Worm (Caenorhabditis elegans): ENCODE measurements around the gene cdh-9.

Gene cdh-9

DNA sequence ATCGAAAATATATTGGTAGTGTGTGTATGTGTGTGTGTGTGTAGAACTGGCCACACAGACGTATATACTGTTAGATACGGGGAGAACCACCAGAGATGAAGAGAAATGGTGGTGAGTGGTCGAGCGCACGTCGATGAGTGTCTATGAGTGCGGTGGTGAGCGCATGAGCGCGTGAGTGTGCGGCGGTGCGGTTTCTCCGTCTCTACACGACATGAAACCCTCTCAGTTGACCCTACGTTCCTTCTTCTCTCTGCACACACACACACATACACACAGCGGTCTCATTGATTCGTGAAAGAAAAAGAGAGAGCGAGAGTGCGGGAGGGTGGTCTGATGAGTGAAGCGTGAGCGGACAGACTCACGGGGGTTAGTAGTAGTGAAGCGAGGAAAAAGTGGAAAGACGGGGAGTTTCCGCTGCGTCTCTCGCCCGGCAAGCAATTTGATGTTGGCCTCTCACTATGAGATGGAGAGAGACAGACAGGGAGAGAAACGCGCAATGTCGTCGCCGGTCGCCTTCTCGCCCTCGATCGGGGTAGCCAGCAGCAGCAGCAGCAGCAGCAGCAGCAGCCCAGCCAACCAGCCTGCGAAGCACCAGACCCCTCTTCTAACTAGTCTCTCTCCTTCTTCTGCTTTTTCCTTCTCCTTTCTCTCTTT is 17.4 kb downstream of the cdh-9 start (continued):
- TF ChIP-seq lin-15B (tag; optimal IDR thresholded peaks at IDR 0.05) = peak; percentile 42
- TF ChIP-seq swsn-7 (tag; optimal IDR thresholded peaks at IDR 0.05) = peak; percentile 96
- TF ChIP-seq rnt-1 (tag; optimal IDR thresholded peaks at IDR 0.05) = peak; percentile 90
- TF ChIP-seq fkh-8 (tag; optimal IDR thresholded peaks at IDR 0.05) = peak; percentile 97
- TF ChIP-seq ceh-63 (GFP tag; optimal IDR thresholded peaks at IDR 0.05) = no peak

- TF ChIP-seq pqm-1 (tag; optimal IDR thresholded peaks at IDR 0.05) (no peak), dsc-1 (tag; optimal IDR thresholded peaks at IDR 0.05) (no peak), lin-15B (tag; optimal IDR thresholded peaks at IDR 0.05) (no peak), ztf-11 (tag; optimal IDR thresholded peaks at IDR 0.05) (no peak), alr-1 (tag; optimal IDR thresholded peaks at IDR 0.05; ENCODE audit: borderline replicate concordance) (no peak), nhr-85 (tag) (peak; percentile 69), nhr-76 (tag; optimal IDR thresholded peaks at IDR 0.05) (no peak)
Observed at ce11 chrX:16613266-16613665, 18.2 kb downstream of the cdh-9 start, which contains the start of gene ain-1. Gene ain-1 (plus strand): TSS chrX:16613451.

ce11 chrX:16614094-16614493 is 19.1 kb downstream of the cdh-9 start:
- no peak for TF ChIP-seq ces-1 (GFP tag; optimal IDR thresholded peaks at IDR 0.05)
- TF ChIP-seq nhr-19 (GFP tag; conservative IDR thresholded peaks at IDR 0.05) = no peak
- no peak for TF ChIP-seq egl-13 (tag; optimal IDR thresholded peaks at IDR 0.05)
- TF ChIP-seq nhr-28 (tag; optimal IDR thresholded peaks at IDR 0.05) = no peak
- no peak for TF ChIP-seq ceh-82 (tag; optimal IDR thresholded peaks at IDR 0.05)
- no peak for TF ChIP-seq zip-4 (GFP tag; optimal IDR thresholded peaks at IDR 0.05)
- no peak for TF ChIP-seq nhr-76 (tag; optimal IDR thresholded peaks at IDR 0.05)
- TF ChIP-seq nhr-77 (tag; optimal IDR thresholded peaks at IDR 0.05) = no peak
- TF ChIP-seq ceh-63 (GFP tag; optimal IDR thresholded peaks at IDR 0.05) = no peak
- TF ChIP-seq nhr-237 (tag; optimal IDR thresholded peaks at IDR 0.05) = no peak
- TF ChIP-seq pax-3 (tag; optimal IDR thresholded peaks at IDR 0.05) = no peak

DNA sequence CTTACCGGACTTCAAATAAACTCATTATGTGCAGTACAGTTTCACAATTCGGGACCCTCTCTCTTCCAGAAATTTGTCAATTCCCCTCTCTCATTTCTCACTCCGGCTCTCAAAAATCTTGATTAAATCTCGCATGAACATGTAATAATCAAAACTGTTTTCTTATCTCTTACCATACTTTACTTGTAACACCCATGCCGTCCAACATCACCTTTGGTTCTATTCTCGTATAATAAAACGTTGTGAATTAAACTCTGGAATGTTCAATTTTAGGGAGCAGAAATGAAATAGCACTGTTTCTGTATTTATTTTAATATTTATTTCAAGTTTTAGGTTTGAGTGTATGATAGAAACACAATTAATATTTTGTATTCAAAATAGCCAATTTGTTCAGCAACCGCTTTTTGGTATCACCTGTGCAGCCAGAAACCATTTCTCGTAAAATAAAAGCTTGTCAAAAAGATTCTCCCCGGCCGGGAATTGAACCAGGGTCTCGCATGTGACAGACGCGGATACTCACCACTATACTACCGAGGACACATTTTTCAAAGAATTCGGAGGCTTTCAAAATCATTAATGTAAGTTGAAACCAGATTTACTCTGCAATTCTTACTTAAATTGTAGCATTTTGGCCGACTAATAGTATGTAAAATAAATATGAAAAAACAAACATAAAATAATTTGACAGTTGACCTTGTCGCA is 22.5 kb downstream of the cdh-9 start:
- TF ChIP-seq blmp-1 (tag; optimal IDR thresholded peaks at IDR 0.05) (no peak), ztf-4 (tag; optimal IDR thresholded peaks at IDR 0.05) (no peak), efl-3 (GFP tag; optimal IDR thresholded peaks at IDR 0.05) (no peak), F16B12.6 (tag; optimal IDR thresholded peaks at IDR 0.05) (no peak), alr-1 (tag; optimal IDR thresholded peaks at IDR 0.05; ENCODE audit: borderline replicate concordance) (no peak), fkh-4 (tag; optimal IDR thresholded peaks at IDR 0.05; ENCODE audit: borderline replicate concordance) (no peak), lin-15B (tag; optimal IDR thresholded peaks at IDR 0.05) (no peak), ztf-11 (tag; optimal IDR thresholded peaks at IDR 0.05) (no peak), nhr-237 (tag; optimal IDR thresholded peaks at IDR 0.05) (no peak), lin-39 (tag; optimal IDR thresholded peaks at IDR 0.05) (no peak), elt-3 (tag; optimal IDR thresholded peaks at IDR 0.05) (no peak), nhr-90 (tag; optimal IDR thresholded peaks at IDR 0.05; ENCODE audit: poor library complexity) (peak; percentile 12), nhr-71 (tag; optimal IDR thresholded peaks at IDR 0.05) (peak; percentile 28), pax-3 (tag; optimal IDR thresholded peaks at IDR 0.05) (no peak), nhr-47 (tag; optimal IDR thresholded peaks at IDR 0.05) (no peak), snu-23 (GFP tag; optimal IDR thresholded peaks at IDR 0.05) (peak; percentile 4), ceh-63 (GFP tag; optimal IDR thresholded peaks at IDR 0.05) (no peak), ceh-8 (GFP tag; optimal IDR thresholded peaks at IDR 0.05) (no peak), unc-130 (tag; optimal IDR thresholded peaks at IDR 0.05) (no peak), mep-1 (tag; optimal IDR thresholded peaks at IDR 0.05) (no peak), nhr-20 (tag; optimal IDR thresholded peaks at IDR 0.05) (peak; percentile 9), swsn-7 (tag; optimal IDR thresholded peaks at IDR 0.05) (no peak), mef-2 (tag; optimal IDR thresholded peaks at IDR 0.05) (no peak), mdl-1 (tag; optimal IDR thresholded peaks at IDR 0.05) (no peak), mab-9 (GFP tag; IDR thresholded peaks at IDR 0.05) (no peak), C16A3.4 (tag; optimal IDR thresholded peaks at IDR 0.05) (no peak), nhr-12 (tag; optimal IDR thresholded peaks at IDR 0.05) (no peak), grh-1 (GFP tag; IDR thresholded peaks at IDR 0.05) (no peak), ces-1 (GFP tag; optimal IDR thresholded peaks at IDR 0.05) (no peak), dsc-1 (tag; optimal IDR thresholded peaks at IDR 0.05) (peak; percentile 18), jun-1 (tag; optimal IDR thresholded peaks at IDR 0.05) (no peak), C04F5.9 (tag; optimal IDR thresholded peaks at IDR 0.05) (no peak), zip-4 (GFP tag; optimal IDR thresholded peaks at IDR 0.05) (no peak), aha-1 (tag; optimal IDR thresholded peaks at IDR 0.05) (no peak)

Data from whole organism, L1 larva.